Fruit fly (Drosophila melanogaster): ENCODE data around the gene nod.

- TF ChIP-seq CG13204 (GFP tag; optimal IDR thresholded peaks at IDR 0.05) (no peak), Ets98B (GFP tag; IDR thresholded peaks at IDR 0.05) (no peak), EcR (GFP tag; optimal IDR thresholded peaks at IDR 0.05) (no peak), fd96Ca (GFP tag; IDR thresholded peaks at IDR 0.05) (no peak), Pif1B (GFP tag; optimal IDR thresholded peaks at IDR 0.05) (no peak), CG17806 (tag; optimal IDR thresholded peaks at IDR 0.05) (no peak)
Observed at dm6 chrX:11619617-11620016, 39.0 kb downstream of the nod start.

Measured in whole organism, pupa.